Fruit fly (Drosophila melanogaster): ENCODE results near the gene CG14422.

CG14422 gene

DNA sequence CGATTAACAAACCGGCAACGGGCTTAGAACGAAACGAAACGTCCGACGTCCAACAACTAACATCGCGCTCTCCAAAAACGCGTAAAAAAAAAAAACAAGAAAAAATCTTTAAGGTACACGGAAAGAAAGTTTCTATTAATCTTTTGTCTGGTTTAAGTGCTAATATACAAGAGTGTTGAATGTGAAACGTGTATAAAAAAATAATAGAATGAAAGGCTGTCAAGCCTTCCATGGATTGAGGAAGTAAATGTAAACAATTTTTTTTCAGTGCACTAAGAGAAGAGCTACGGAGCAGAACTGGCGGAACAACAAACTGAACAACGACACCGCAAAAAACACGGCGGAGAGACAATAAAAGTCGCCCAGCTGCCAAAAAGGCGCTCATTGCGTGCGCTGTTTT is 23.4 kb upstream of the CG14422 start, which contains the start of gene CG3588 (continued):
- TF ChIP-seq CG17829 (tag; optimal IDR thresholded peaks at IDR 0.05), result peak; percentile 28
- peak; percentile 13 for TF ChIP-seq Bdp1 (GFP tag; optimal IDR thresholded peaks at IDR 0.05)
- TF ChIP-seq Optix (GFP tag; IDR thresholded peaks at IDR 0.05), result no peak
- no peak for TF ChIP-seq hkb (optimal IDR thresholded peaks at IDR 0.05)
- TF ChIP-seq hkb (GFP tag; IDR thresholded peaks at IDR 0.05), result peak; percentile 72
- TF ChIP-seq esg (GFP tag; conservative IDR thresholded peaks at IDR 0.05), result peak; percentile 73
- no peak for TF ChIP-seq CG11723 (GFP tag; optimal IDR thresholded peaks at IDR 0.05)
- TF ChIP-seq danr (GFP tag; IDR thresholded peaks at IDR 0.05), result peak; percentile 67
- 0 out of 4 replicates have a peak, but pooled peaks have one; percentile 39 for TF ChIP-seq chinmo (GFP tag; IDR thresholded peaks at IDR 0.05; ENCODE audit: partially characterized antibody)
- TF ChIP-seq shn (GFP tag; optimal IDR thresholded peaks at IDR 0.05), result peak; percentile 22
- peak; percentile 59 for TF ChIP-seq CG1233 (GFP tag; optimal IDR thresholded peaks at IDR 0.05)
- peak; percentile 43 for TF ChIP-seq fd96Cb (tag; optimal IDR thresholded peaks at IDR 0.05)
- no peak for TF ChIP-seq yki (optimal IDR thresholded peaks at IDR 0.05)
- no peak for TF ChIP-seq mam (GFP tag; optimal IDR thresholded peaks at IDR 0.05)
- TF ChIP-seq GATAe (GFP tag; conservative IDR thresholded peaks at IDR 0.05), result no peak
- TF ChIP-seq ap (GFP tag; IDR thresholded peaks at IDR 0.05), result peak; percentile 59; the same call in 1 of the 2 replicates
- TF ChIP-seq Nf-YA (GFP tag; IDR thresholded peaks at IDR 0.05), result 0 out of 2 replicates have a peak, but pooled peaks have one; percentile 19
- no peak for TF ChIP-seq Gsc (GFP tag; IDR thresholded peaks at IDR 0.05)
- peak; percentile 37; the same call in 1 of the 2 replicates for TF ChIP-seq CG4404 (GFP tag; IDR thresholded peaks at IDR 0.05)
- TF ChIP-seq Neu2 (GFP tag; optimal IDR thresholded peaks at IDR 0.05; ENCODE audit: borderline replicate concordance), result no peak
- peak; percentile 32 for TF ChIP-seq CG10274 (GFP tag; optimal IDR thresholded peaks at IDR 0.05)
- no peak for TF ChIP-seq Hr78 (GFP tag; optimal IDR thresholded peaks at IDR 0.05)
- TF ChIP-seq CG17361 (GFP tag; IDR thresholded peaks at IDR 0.05), result peak; percentile 49; the same call in 2 of the 3 replicates
- TF ChIP-seq CG30403 (GFP tag; optimal IDR thresholded peaks at IDR 0.05), result peak; percentile 78
- peak; percentile 21 for TF ChIP-seq CG3838 (GFP tag; optimal IDR thresholded peaks at IDR 0.05)
- peak; percentile 55 for TF ChIP-seq CG1602 (GFP tag; optimal IDR thresholded peaks at IDR 0.05)
- TF ChIP-seq Tbp (GFP tag; optimal IDR thresholded peaks at IDR 0.05), result no peak
- peak; percentile 49 for TF ChIP-seq CG8924 (tag; optimal IDR thresholded peaks at IDR 0.05)
- TF ChIP-seq CG6791 (GFP tag; IDR thresholded peaks at IDR 0.05; ENCODE audit: partially characterized antibody), result no peak
- TF ChIP-seq HmgZ (tag; optimal IDR thresholded peaks at IDR 0.05), result peak; percentile 50
- no peak for TF ChIP-seq CG3726 (GFP tag; IDR thresholded peaks at IDR 0.05)
- TF ChIP-seq bsh (GFP tag; optimal IDR thresholded peaks at IDR 0.05), result peak in 1 of 2 experiments; percentile 66
- no peak for TF ChIP-seq CG8281 (tag; optimal IDR thresholded peaks at IDR 0.05)
- no peak for TF ChIP-seq inv (GFP tag; IDR thresholded peaks at IDR 0.05; ENCODE audit: partially characterized antibody)
- peak; percentile 34 for TF ChIP-seq NC2β (GFP tag; optimal IDR thresholded peaks at IDR 0.05)
- TF ChIP-seq Side (GFP tag; optimal IDR thresholded peaks at IDR 0.05), result no peak
- no peak for TF ChIP-seq Usf (GFP tag; optimal IDR thresholded peaks at IDR 0.05)
- TF ChIP-seq CG4424 (GFP tag; optimal IDR thresholded peaks at IDR 0.05), result peak; percentile 60
- TF ChIP-seq fd102C (GFP tag; optimal IDR thresholded peaks at IDR 0.05), result no peak
- TF ChIP-seq YL-1 (GFP tag; optimal IDR thresholded peaks at IDR 0.05), result no peak
- peak; percentile 59; the same call in 2 of the 3 replicates for TF ChIP-seq CG14050 (GFP tag; IDR thresholded peaks at IDR 0.05)
- peak; percentile 59; the same call in 2 of the 3 replicates for TF ChIP-seq C15 (GFP tag; IDR thresholded peaks at IDR 0.05)
- TF ChIP-seq en (GFP tag; optimal IDR thresholded peaks at IDR 0.05), result no peak
- TF ChIP-seq ftz-f1 (GFP tag; optimal IDR thresholded peaks at IDR 0.05), result no peak
- TF ChIP-seq CG11696 (GFP tag; IDR thresholded peaks at IDR 0.05), result peak; percentile 52
- peak; percentile 21 for TF ChIP-seq MTF-1 (GFP tag; optimal IDR thresholded peaks at IDR 0.05; ENCODE audit: borderline replicate concordance)
- peak; percentile 66 for TF ChIP-seq vfl (GFP tag; optimal IDR thresholded peaks at IDR 0.05)
- no peak for TF ChIP-seq gsb-n (tag; optimal IDR thresholded peaks at IDR 0.05)
- TF ChIP-seq Abd-B (GFP tag; optimal IDR thresholded peaks at IDR 0.05), result peak; percentile 61
- no peak for TF ChIP-seq pzg (GFP tag; optimal IDR thresholded peaks at IDR 0.05)
- TF ChIP-seq CG33213 (GFP tag; optimal IDR thresholded peaks at IDR 0.05), result peak; percentile 60
- TF ChIP-seq Atf3 (GFP tag; optimal IDR thresholded peaks at IDR 0.05), result peak; percentile 63

Data from whole organism, embryonic.